Worm (Caenorhabditis elegans): ENCODE results near the gene srw-60.

Gene srw-60

DNA sequence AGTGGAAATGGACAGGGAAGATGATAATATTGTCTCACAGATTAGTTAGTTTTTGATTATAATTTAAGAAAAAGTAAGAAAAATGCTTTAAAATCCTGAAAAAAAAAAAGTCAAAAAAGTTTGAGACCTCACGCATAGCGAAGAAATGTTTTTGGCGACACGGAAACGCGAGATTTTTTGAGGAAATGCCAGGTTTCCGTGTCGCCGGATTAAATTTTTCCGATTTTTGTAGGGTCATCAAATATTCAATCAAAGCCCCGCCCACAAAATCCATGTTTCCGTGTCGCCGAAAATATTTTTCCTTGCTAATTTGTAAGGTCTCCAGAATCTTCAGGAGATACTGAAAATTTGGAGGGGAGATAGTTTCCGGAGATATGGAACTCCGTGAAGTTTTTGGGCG is 33.9 kb downstream of the srw-60 start:
- TF ChIP-seq unc-98 (GFP tag; IDR thresholded peaks at IDR 0.05) (peak; percentile 62), isw-1 (GFP tag; IDR thresholded peaks at IDR 0.05) (peak; percentile 27), lir-3 (tag; optimal IDR thresholded peaks at IDR 0.05; ENCODE audit: poor library complexity) (peak; percentile 56), nhr-47 (tag; optimal IDR thresholded peaks at IDR 0.05) (peak; percentile 8), skn-1 (tag; optimal IDR thresholded peaks at IDR 0.05) (no peak), nhr-85 (tag) (peak; percentile 44), rnt-1 (tag; optimal IDR thresholded peaks at IDR 0.05) (peak; percentile 40), dpl-1 (GFP tag; optimal IDR thresholded peaks at IDR 0.05) (no peak), ceh-82 (tag; optimal IDR thresholded peaks at IDR 0.05) (no peak), egl-13 (tag; optimal IDR thresholded peaks at IDR 0.05) (peak; percentile 33), efl-1 (optimal IDR thresholded peaks at IDR 0.05) (no peak), efl-1 (GFP tag; optimal IDR thresholded peaks at IDR 0.05 in 1 of 2) (peak in 1 of 2 experiments; percentile 72), fkh-4 (tag; optimal IDR thresholded peaks at IDR 0.05; ENCODE audit: borderline replicate concordance) (peak; percentile 21)

DNA sequence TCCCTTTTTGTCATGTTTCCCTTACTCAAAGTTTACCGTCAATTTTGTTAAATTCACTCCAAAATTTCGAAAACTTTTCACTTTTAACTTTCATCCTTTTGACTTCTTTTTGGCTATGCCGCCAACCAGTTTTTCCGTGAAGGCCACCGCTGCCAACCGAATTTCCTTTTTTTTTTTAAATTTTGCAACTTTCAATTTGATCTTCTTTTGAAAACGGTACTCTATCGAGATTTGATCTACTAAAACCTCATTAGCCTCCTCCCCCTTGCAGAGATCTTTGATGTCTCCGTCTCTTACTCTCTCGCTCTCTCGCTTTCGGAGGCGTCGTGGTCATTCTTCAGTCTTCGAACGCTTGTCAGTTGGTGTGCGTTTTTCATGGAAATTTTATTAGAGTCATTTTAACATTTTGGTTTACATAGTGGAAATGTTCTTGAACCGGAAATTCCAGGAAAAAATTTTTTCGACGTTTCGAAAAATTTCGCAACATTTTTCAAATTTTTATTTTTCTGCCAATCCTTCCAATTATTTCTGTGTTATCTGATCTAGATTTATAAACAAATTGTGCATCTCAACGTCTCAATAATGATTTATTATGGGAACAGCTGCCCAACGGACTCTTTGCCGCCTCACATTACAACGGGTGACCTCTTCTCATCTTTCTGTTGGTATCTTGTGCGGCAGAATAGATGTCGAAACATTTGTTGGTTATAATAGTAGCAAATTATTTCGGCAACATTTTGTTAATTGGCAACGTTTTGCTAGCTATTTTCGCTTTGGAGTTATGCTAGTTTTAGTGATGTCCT is 36.4 kb downstream of the srw-60 start:
- TF ChIP-seq C04F5.9 (tag; optimal IDR thresholded peaks at IDR 0.05) (peak; percentile 17), Y116A8C.19 (tag; optimal IDR thresholded peaks at IDR 0.05; ENCODE audit: borderline replicate concordance) (no peak), lin-39 (tag; optimal IDR thresholded peaks at IDR 0.05) (peak; percentile 61), tlp-1 (tag; optimal IDR thresholded peaks at IDR 0.05) (no peak), mef-2 (tag; optimal IDR thresholded peaks at IDR 0.05) (no peak), ceh-90 (tag; optimal IDR thresholded peaks at IDR 0.05) (no peak), fos-1 (tag; optimal IDR thresholded peaks at IDR 0.05) (no peak), mep-1 (tag; optimal IDR thresholded peaks at IDR 0.05) (no peak), unc-62 (GFP tag; optimal IDR thresholded peaks at IDR 0.05) (no peak), irx-1 (tag; optimal IDR thresholded peaks at IDR 0.05) (no peak), ceh-63 (GFP tag; optimal IDR thresholded peaks at IDR 0.05) (no peak), snpc-4 (tag; optimal IDR thresholded peaks at IDR 0.05) (no peak), elt-2 (tag; optimal IDR thresholded peaks at IDR 0.05) (no peak), tbx-2 (tag; optimal IDR thresholded peaks at IDR 0.05) (no peak), blmp-1 (tag; optimal IDR thresholded peaks at IDR 0.05) (peak; percentile 98), unc-130 (tag; optimal IDR thresholded peaks at IDR 0.05) (peak; percentile 19), nhr-20 (tag; optimal IDR thresholded peaks at IDR 0.05) (peak; percentile 29), sox-4 (tag; optimal IDR thresholded peaks at IDR 0.05) (no peak), hpl-2 (GFP tag; optimal IDR thresholded peaks at IDR 0.05) (no peak), sptf-1 (tag; optimal IDR thresholded peaks at IDR 0.05) (no peak), skn-1 (tag; optimal IDR thresholded peaks at IDR 0.05) (no peak), ztf-11 (tag; optimal IDR thresholded peaks at IDR 0.05) (no peak), alr-1 (tag; optimal IDR thresholded peaks at IDR 0.05; ENCODE audit: borderline replicate concordance) (no peak), nhr-71 (tag; optimal IDR thresholded peaks at IDR 0.05) (peak; percentile 65), C16A3.4 (tag; optimal IDR thresholded peaks at IDR 0.05) (no peak), nhr-47 (tag; optimal IDR thresholded peaks at IDR 0.05) (peak; percentile 8), unc-86 (tag; optimal IDR thresholded peaks at IDR 0.05) (no peak), mab-9 (GFP tag; IDR thresholded peaks at IDR 0.05) (no peak), ceh-82 (tag; optimal IDR thresholded peaks at IDR 0.05) (no peak), lin-14 (GFP tag; optimal IDR thresholded peaks at IDR 0.05) (peak; percentile 66), fkh-4 (tag; optimal IDR thresholded peaks at IDR 0.05; ENCODE audit: borderline replicate concordance) (no peak), nhr-85 (tag) (peak; percentile 95), hlh-4 (tag; optimal IDR thresholded peaks at IDR 0.05) (no peak), dsc-1 (tag; optimal IDR thresholded peaks at IDR 0.05) (no peak), lin-35 (GFP tag; optimal IDR thresholded peaks at IDR 0.05) (peak in 1 of 2 experiments; percentile 32), rnt-1 (tag; optimal IDR thresholded peaks at IDR 0.05) (peak; percentile 81), nhr-237 (tag; optimal IDR thresholded peaks at IDR 0.05) (no peak), ceh-88 (GFP tag; IDR thresholded peaks at IDR 0.05) (no peak), ces-1 (GFP tag; optimal IDR thresholded peaks at IDR 0.05) (no peak), vab-15 (tag; optimal IDR thresholded peaks at IDR 0.05) (no peak), grh-1 (GFP tag; IDR thresholded peaks at IDR 0.05) (peak; percentile 88), efl-3 (GFP tag; optimal IDR thresholded peaks at IDR 0.05) (no peak)
